Worm (Caenorhabditis elegans): Measurements from ENCODE around the gene B0416.5.

The B0416.5 gene

ce11 chrX:9228441-9228840 lies 42.2 kb downstream of the B0416.5 start:
- TF ChIP-seq unc-62 (GFP tag; optimal IDR thresholded peaks at IDR 0.05): no peak

ce11 chrX:9226904-9227303 lies 43.7 kb downstream of the B0416.5 start:
- TF ChIP-seq unc-62 (GFP tag; optimal IDR thresholded peaks at IDR 0.05): no peak

DNA sequence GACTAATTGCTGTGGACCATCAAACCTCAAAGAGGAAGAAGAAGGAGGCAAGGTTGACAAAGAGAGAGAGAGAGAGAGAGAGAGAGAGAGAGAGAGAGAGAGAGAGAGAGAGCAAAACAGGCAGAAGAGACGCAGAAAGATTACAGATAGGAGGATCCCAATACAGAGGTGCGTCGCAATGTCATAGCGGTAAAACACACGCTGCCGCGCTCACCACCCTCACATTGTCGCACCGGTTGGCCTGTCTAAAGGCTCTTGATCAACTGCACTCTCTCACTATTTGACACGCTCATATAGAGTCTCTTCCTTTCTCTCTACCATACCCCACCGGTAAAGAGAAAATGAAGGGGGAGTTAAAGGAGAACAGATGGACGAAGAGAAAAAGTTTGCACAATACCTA lies 45.4 kb downstream of the B0416.5 start:
- TF ChIP-seq unc-62 (GFP tag; optimal IDR thresholded peaks at IDR 0.05): no peak
